Fruit fly (Drosophila melanogaster) whole organism, pupa: ENCODE results near the gene RabX4.

ENCODE experiments used
- CG32121 ChIP-seq: fragments of 200-800 bp; sonication (Bioruptor generic); IDR thresholded peaks from 2 replicates; pipeline ENCODE4 v1.3.6; 2022; ENCODE audit warnings: missing biosample characterization, missing genetic modification characterization
- CG9948 ChIP-seq: fragments of 200-800 bp; sonication (Bioruptor generic); optimal IDR thresholded peaks from 2 replicates; lab custom pipeline; 2018; ENCODE audit warnings: missing biosample characterization, mild to moderate bottlenecking, missing genetic modification characterization, moderate library complexity
- D1 ChIP-seq: fragments of 200-800 bp; sonication (Bioruptor generic); optimal IDR thresholded peaks from 2 replicates; lab custom pipeline; 2018; ENCODE audit warnings: missing biosample characterization, mild to moderate bottlenecking, missing genetic modification characterization, moderate library complexity
- EcR ChIP-seq: fragments of 200-800 bp; sonication (Bioruptor generic); optimal IDR thresholded peaks from 3 replicates; lab custom pipeline; 2019; ENCODE audit warnings: missing biosample characterization, missing genetic modification characterization, mild to moderate bottlenecking, moderate library complexity, missing genetic modification reagents
- Pif1B ChIP-seq: fragments of 200-800 bp; sonication (Bioruptor generic); optimal IDR thresholded peaks from 3 replicates; lab custom pipeline; 2016; ENCODE audit warnings: missing biosample characterization, missing genetic modification characterization
- rn ChIP-seq: fragments of 200-800 bp; sonication (Bioruptor generic); IDR thresholded peaks from 2 replicates; pipeline ENCODE4 v1.3.6; 2022; ENCODE audit warnings: missing biosample characterization, missing genetic modification characterization

- no peak for TF ChIP-seq EcR (GFP tag; lab: Kevin White, UChicago)
- no peak for TF ChIP-seq Pif1B
- TF ChIP-seq D1 (tag; lab: Kevin White, UChicago), result no peak
- TF ChIP-seq CG32121 (GFP tag; lab: Robert Waterston, UW), result no peak
- no peak for TF ChIP-seq CG9948 (tag; lab: Kevin White, UChicago)
- no peak for TF ChIP-seq rn (GFP tag; lab: Robert Waterston, UW)
Observed at dm6 chr3R:24825548-24825947, 2.7 kb downstream of the RabX4 start, which contains the start of gene niki.
